Fruit fly (Drosophila melanogaster) whole organism, pupa: ENCODE data around the gene CG31542.

Experiments used
- CG15710 ChIP-seq: fragments of 200-800 bp; sonication (Bioruptor generic); optimal IDR thresholded peaks from 2 replicates; lab custom pipeline; 2018; ENCODE audit warnings: missing biosample characterization, mild to moderate bottlenecking, missing genetic modification characterization, moderate library complexity
- CG4496 ChIP-seq: fragments of 200-800 bp; sonication (Bioruptor generic); IDR thresholded peaks from 3 replicates; pipeline ENCODE4 v1.3.6; 2022; ENCODE audit warnings: missing biosample characterization, missing genetic modification characterization
- CG8159 ChIP-seq: fragments of 200-800 bp; sonication (Bioruptor generic); optimal IDR thresholded peaks from 3 replicates; lab custom pipeline; 2018; ENCODE audit warnings: missing biosample characterization, mild to moderate bottlenecking, missing genetic modification characterization, moderate library complexity
- EcR ChIP-seq: fragments of 200-800 bp; sonication (Bioruptor generic); optimal IDR thresholded peaks from 3 replicates; lab custom pipeline; 2019; ENCODE audit warnings: missing biosample characterization, missing genetic modification characterization, mild to moderate bottlenecking, moderate library complexity, missing genetic modification reagents
- fd96Ca ChIP-seq: fragments of 200-800 bp; sonication (Bioruptor generic); IDR thresholded peaks from 3 replicates; pipeline ENCODE4 v1.3.6; 2022; ENCODE audit warnings: missing biosample characterization, missing genetic modification characterization

DNA sequence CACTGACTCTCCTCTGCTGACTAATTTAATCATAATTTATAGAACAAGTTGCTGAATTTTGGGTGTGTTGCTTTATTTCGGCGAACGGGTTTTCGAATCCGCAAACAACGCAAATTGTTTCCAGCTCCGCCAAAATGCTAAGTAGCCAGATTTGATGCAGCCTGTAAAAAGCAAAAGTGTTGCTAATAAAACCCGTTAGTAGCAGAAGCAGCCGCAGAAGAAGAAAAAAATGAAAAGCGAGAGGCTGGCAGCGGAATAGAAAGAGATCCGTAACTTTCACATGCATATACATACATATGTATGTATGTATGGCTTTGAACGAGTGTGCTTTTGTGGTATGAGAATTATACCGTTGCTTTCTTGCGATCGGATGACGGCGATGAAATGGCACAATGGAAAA lies 22.7 kb downstream of the CG31542 start:
- TF ChIP-seq CG8159 (tag; lab: Kevin White, UChicago) (no peak), fd96Ca (GFP tag; lab: Robert Waterston, UW) (no peak), EcR (GFP tag; lab: Kevin White, UChicago) (no peak), CG4496 (GFP tag; lab: Robert Waterston, UW) (no peak), CG15710 (tag; lab: Kevin White, UChicago) (no peak)
